Worm (Caenorhabditis elegans): ENCODE data around the gene C09G12.5.

- TF ChIP-seq him-1 (tag; optimal IDR thresholded peaks at IDR 0.05) (no peak), W03F9.2 (tag; optimal IDR thresholded peaks at IDR 0.05) (no peak), dao-5 (tag; optimal IDR thresholded peaks at IDR 0.05) (no peak)
Measured at ce11 chrIV:3501981-3502736, 23.0 kb downstream of the C09G12.5 start.

Data from whole organism, L4/young adult.